Fruit fly (Drosophila melanogaster): ENCODE results near the gene CG32563.
A peak's percentile ranks its signal among the peaks of the same experiment; 100 is the strongest.

The CG32563 gene

dm6 chrX:17249326-17249725 is 41.1 kb downstream of the CG32563 start, which contains the start of gene CG8675 (continued):
- 0 out of 3 replicates have a peak, but pooled peaks have one; percentile 41 for TF ChIP-seq CG6791 (GFP tag; IDR thresholded peaks at IDR 0.05; ENCODE audit: partially characterized antibody)
- TF ChIP-seq wdn (GFP tag; IDR thresholded peaks at IDR 0.05), result no peak
- no peak for TF ChIP-seq Asciz (GFP tag; optimal IDR thresholded peaks at IDR 0.05)
- no peak for TF ChIP-seq dysf (GFP tag; IDR thresholded peaks at IDR 0.05)
- no peak for TF ChIP-seq Trl (optimal IDR thresholded peaks at IDR 0.05)
- TF ChIP-seq Trl (GFP tag; optimal IDR thresholded peaks at IDR 0.05), result no peak
- TF ChIP-seq C15 (GFP tag; IDR thresholded peaks at IDR 0.05), result no peak
- peak; percentile 29 for TF ChIP-seq CG13624 (GFP tag; optimal IDR thresholded peaks at IDR 0.05)
- TF ChIP-seq CG17912 (GFP tag; optimal IDR thresholded peaks at IDR 0.05), result no peak
- no peak for TF ChIP-seq CG9876 (GFP tag; optimal IDR thresholded peaks at IDR 0.05)
- peak; percentile 32 for TF ChIP-seq CG14710 (tag; optimal IDR thresholded peaks at IDR 0.05)
- no peak for TF ChIP-seq toy (GFP tag; IDR thresholded peaks at IDR 0.05)
- no peak for TF ChIP-seq sim (GFP tag; IDR thresholded peaks at IDR 0.05)
- no peak for TF ChIP-seq Eip74EF (GFP tag; optimal IDR thresholded peaks at IDR 0.05)
- no peak for TF ChIP-seq E2f1 (GFP tag; IDR thresholded peaks at IDR 0.05)
- TF ChIP-seq slbo (GFP tag; IDR thresholded peaks at IDR 0.05), result no peak
- TF ChIP-seq CG14965 (GFP tag; optimal IDR thresholded peaks at IDR 0.05; ENCODE audit: borderline replicate concordance), result no peak
- peak; percentile 67 for TF ChIP-seq dm (GFP tag; optimal IDR thresholded peaks at IDR 0.05)
- TF ChIP-seq Nf-YB (GFP tag; optimal IDR thresholded peaks at IDR 0.05), result no peak
- no peak for TF ChIP-seq Ssrp (tag; optimal IDR thresholded peaks at IDR 0.05)
- peak; percentile 4 for TF ChIP-seq trem (tag; optimal IDR thresholded peaks at IDR 0.05)
- TF ChIP-seq nau (GFP tag; optimal IDR thresholded peaks at IDR 0.05), result no peak
- TF ChIP-seq CG12391 (tag; optimal IDR thresholded peaks at IDR 0.05), result no peak
- TF ChIP-seq phol (tag; optimal IDR thresholded peaks at IDR 0.05), result peak; percentile 15
- peak; percentile 66 for TF ChIP-seq sens (GFP tag)
- no peak for TF ChIP-seq CG30403 (GFP tag; optimal IDR thresholded peaks at IDR 0.05)
- peak; percentile 56 for TF ChIP-seq CG9797 (GFP tag; optimal IDR thresholded peaks at IDR 0.05)
- 0 out of 3 replicates have a peak, but pooled peaks have one; percentile 43 for TF ChIP-seq HLH4C (GFP tag; IDR thresholded peaks at IDR 0.05; ENCODE audit: partially characterized antibody)
- no peak for TF ChIP-seq sd (tag; optimal IDR thresholded peaks at IDR 0.05)
- no peak for TF ChIP-seq yki (optimal IDR thresholded peaks at IDR 0.05)
- TF ChIP-seq lilli (GFP tag; optimal IDR thresholded peaks at IDR 0.05), result no peak
- peak; percentile 92 for TF ChIP-seq gfzf (GFP tag; optimal IDR thresholded peaks at IDR 0.05)
- no peak for TF ChIP-seq gro (GFP tag; optimal IDR thresholded peaks at IDR 0.05)
- TF ChIP-seq CG7357 (GFP tag; IDR thresholded peaks at IDR 0.05), result no peak
- no peak for TF ChIP-seq lov (optimal IDR thresholded peaks at IDR 0.05)
- no peak for TF ChIP-seq lov (GFP tag; IDR thresholded peaks at IDR 0.05)
- TF ChIP-seq ssp (GFP tag; IDR thresholded peaks at IDR 0.05), result no peak
- no peak for TF ChIP-seq ttk (GFP tag; IDR thresholded peaks at IDR 0.05)
- TF ChIP-seq CG8290 (GFP tag; optimal IDR thresholded peaks at IDR 0.05), result no peak
- peak in 1 of 2 experiments; percentile 48 for TF ChIP-seq CG8290 (tag; optimal IDR thresholded peaks at IDR 0.05)
- TF ChIP-seq ind (GFP tag; optimal IDR thresholded peaks at IDR 0.05), result no peak
- no peak for TF ChIP-seq kah (GFP tag; optimal IDR thresholded peaks at IDR 0.05)
- no peak for TF ChIP-seq CG11695 (GFP tag; IDR thresholded peaks at IDR 0.05)
- no peak for TF ChIP-seq zen (tag; optimal IDR thresholded peaks at IDR 0.05)
- TF ChIP-seq CG12942 (GFP tag; optimal IDR thresholded peaks at IDR 0.05), result no peak
- TF ChIP-seq dimm (GFP tag; IDR thresholded peaks at IDR 0.05), result no peak
- no peak for TF ChIP-seq CG3065 (GFP tag; optimal IDR thresholded peaks at IDR 0.05)
- no peak for TF ChIP-seq CG33557 (GFP tag; optimal IDR thresholded peaks at IDR 0.05)
- TF ChIP-seq CG6654 (GFP tag; optimal IDR thresholded peaks at IDR 0.05), result peak; percentile 99
- no peak for TF ChIP-seq CG1529 (GFP tag; optimal IDR thresholded peaks at IDR 0.05)
- peak; percentile 8 for TF ChIP-seq zf30C (GFP tag; optimal IDR thresholded peaks at IDR 0.05)
- TF ChIP-seq CG10979 (tag; optimal IDR thresholded peaks at IDR 0.05), result no peak
- TF ChIP-seq nmo (GFP tag; optimal IDR thresholded peaks at IDR 0.05), result peak; percentile 19
